Fruit fly (Drosophila melanogaster): ENCODE measurements around the gene trv.
A peak's percentile ranks its signal among the peaks of the same experiment; 100 is the strongest.

trv gene

dm6 chr3R:27990651-27991050, 35.8 kb upstream of the trv start, which contains the start of gene CG4815:
Gene CG4815 (minus strand): TSS chr3R:27990751.
- TF ChIP-seq CG4496 (GFP tag; IDR thresholded peaks at IDR 0.05): no peak
- TF ChIP-seq CG12605 (GFP tag; IDR thresholded peaks at IDR 0.05): no peak
- TF ChIP-seq CG32121 (GFP tag; IDR thresholded peaks at IDR 0.05): no peak
- TF ChIP-seq Pif1A (GFP tag; optimal IDR thresholded peaks at IDR 0.05): no peak
- no peak for TF ChIP-seq CG34367 (tag; optimal IDR thresholded peaks at IDR 0.05)

DNA sequence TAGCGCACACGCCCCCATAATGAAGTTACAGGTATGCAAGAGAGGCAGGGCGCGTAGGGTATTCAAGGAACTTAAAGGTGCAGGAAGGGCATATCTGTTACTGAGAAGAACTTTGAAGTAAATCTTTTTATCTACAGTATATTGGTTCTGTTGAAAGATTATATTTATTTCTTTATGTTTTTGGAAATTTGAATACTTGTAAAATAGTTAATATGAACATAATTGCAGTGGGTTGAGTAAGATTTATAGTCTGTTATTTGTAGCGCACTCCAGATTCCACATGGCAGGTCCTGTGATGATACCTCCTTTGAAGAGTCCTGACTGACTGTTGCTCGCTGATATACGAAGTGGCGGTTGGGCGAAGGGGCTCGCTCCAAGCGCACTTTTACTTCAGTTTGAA, 22.4 kb upstream of the trv start:
- TF ChIP-seq rn (GFP tag; IDR thresholded peaks at IDR 0.05): no peak
- no peak for TF ChIP-seq CG9948 (tag; optimal IDR thresholded peaks at IDR 0.05)
- TF ChIP-seq CG8301 (tag; optimal IDR thresholded peaks at IDR 0.05): no peak
- no peak for TF ChIP-seq CG15710 (tag; optimal IDR thresholded peaks at IDR 0.05)
- TF ChIP-seq CG8159 (tag; optimal IDR thresholded peaks at IDR 0.05): peak; percentile 7

DNA sequence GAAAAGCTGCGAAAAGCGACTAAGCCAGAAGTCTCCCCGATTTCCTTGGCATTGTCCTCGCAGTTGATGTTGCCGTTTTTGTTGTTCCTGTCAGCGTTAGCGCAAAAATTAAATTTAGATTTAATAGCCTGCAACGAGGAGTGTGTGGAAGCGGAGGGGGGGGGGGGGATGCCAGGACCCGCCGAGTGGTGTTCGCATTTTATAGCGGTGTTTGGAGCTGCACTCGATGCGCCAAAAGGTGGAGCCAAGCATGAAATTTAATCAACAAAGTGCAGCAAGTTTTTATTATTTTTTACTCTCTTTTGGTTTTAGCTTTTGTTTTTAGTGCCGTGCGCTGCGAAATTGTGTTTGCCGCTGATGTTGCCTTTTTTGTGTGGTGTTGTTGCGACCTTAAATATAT, 11.4 kb upstream of the trv start:
- TF ChIP-seq CG12605 (GFP tag; IDR thresholded peaks at IDR 0.05): no peak
- TF ChIP-seq Pif1B (GFP tag; optimal IDR thresholded peaks at IDR 0.05): no peak
- TF ChIP-seq CG32121 (GFP tag; IDR thresholded peaks at IDR 0.05): no peak
- no peak for TF ChIP-seq CG8159 (tag; optimal IDR thresholded peaks at IDR 0.05)
- no peak for TF ChIP-seq rn (GFP tag; IDR thresholded peaks at IDR 0.05)
- no peak for TF ChIP-seq Ets98B (GFP tag; IDR thresholded peaks at IDR 0.05)
- TF ChIP-seq D1 (tag; optimal IDR thresholded peaks at IDR 0.05): no peak
- no peak for TF ChIP-seq fd96Ca (GFP tag; IDR thresholded peaks at IDR 0.05)
- no peak for TF ChIP-seq Pif1A (GFP tag; optimal IDR thresholded peaks at IDR 0.05)
- no peak for TF ChIP-seq CG8301 (tag; optimal IDR thresholded peaks at IDR 0.05)
- no peak for TF ChIP-seq CG17806 (tag; optimal IDR thresholded peaks at IDR 0.05)
- no peak for TF ChIP-seq Snoo (tag; optimal IDR thresholded peaks at IDR 0.05)
- TF ChIP-seq CG4496 (GFP tag; IDR thresholded peaks at IDR 0.05): no peak
- TF ChIP-seq CG14655 (GFP tag; optimal IDR thresholded peaks at IDR 0.05): no peak
- TF ChIP-seq CG9948 (tag; optimal IDR thresholded peaks at IDR 0.05): no peak

dm6 chr3R:28019795-28020194, 6.6 kb upstream of the trv start:
- no peak for TF ChIP-seq CG32121 (GFP tag; IDR thresholded peaks at IDR 0.05)
- no peak for TF ChIP-seq EcR (GFP tag; optimal IDR thresholded peaks at IDR 0.05)
- no peak for TF ChIP-seq Pif1B (GFP tag; optimal IDR thresholded peaks at IDR 0.05)
- TF ChIP-seq CG17806 (tag; optimal IDR thresholded peaks at IDR 0.05): no peak
- TF ChIP-seq Snoo (tag; optimal IDR thresholded peaks at IDR 0.05): no peak
- no peak for TF ChIP-seq CG8301 (tag; optimal IDR thresholded peaks at IDR 0.05)
- TF ChIP-seq rn (GFP tag; IDR thresholded peaks at IDR 0.05): no peak
- no peak for TF ChIP-seq CG12605 (GFP tag; IDR thresholded peaks at IDR 0.05)
- no peak for TF ChIP-seq gl (tag; optimal IDR thresholded peaks at IDR 0.05)
- no peak for TF ChIP-seq CG14655 (GFP tag; optimal IDR thresholded peaks at IDR 0.05)
- TF ChIP-seq CG34367 (tag; optimal IDR thresholded peaks at IDR 0.05): no peak
- TF ChIP-seq Ets98B (GFP tag; IDR thresholded peaks at IDR 0.05): no peak
- no peak for TF ChIP-seq CG8159 (tag; optimal IDR thresholded peaks at IDR 0.05)
- TF ChIP-seq CG4496 (GFP tag; IDR thresholded peaks at IDR 0.05): no peak
- TF ChIP-seq CG10348 (GFP tag; IDR thresholded peaks at IDR 0.05): no peak
- no peak for TF ChIP-seq D1 (tag; optimal IDR thresholded peaks at IDR 0.05)
- TF ChIP-seq CG13204 (GFP tag; optimal IDR thresholded peaks at IDR 0.05): no peak
- TF ChIP-seq CG9948 (tag; optimal IDR thresholded peaks at IDR 0.05): no peak
- TF ChIP-seq CG15710 (tag; optimal IDR thresholded peaks at IDR 0.05): no peak
- no peak for TF ChIP-seq fd96Ca (GFP tag; IDR thresholded peaks at IDR 0.05)

DNA sequence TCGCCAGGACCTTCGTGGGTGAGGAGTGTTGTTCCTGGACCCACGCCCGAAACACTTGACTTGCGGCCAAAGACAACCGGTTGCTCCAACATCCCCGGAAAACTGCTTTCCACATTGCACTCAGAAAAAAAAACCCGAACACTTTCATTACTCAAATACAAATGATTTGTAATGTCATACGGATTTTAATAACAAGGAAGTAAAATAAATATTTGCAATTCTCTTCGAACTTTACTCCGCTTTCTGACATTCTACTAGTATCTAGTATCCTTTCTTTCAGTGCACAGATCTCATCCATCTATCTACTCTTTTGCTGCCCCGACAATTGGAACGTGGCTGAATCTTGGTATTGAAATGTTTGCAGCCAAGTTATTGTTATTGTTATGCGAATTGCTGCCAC, 5.8 kb upstream of the trv start:
- TF ChIP-seq fd96Ca (GFP tag; IDR thresholded peaks at IDR 0.05) (no peak), CG9948 (tag; optimal IDR thresholded peaks at IDR 0.05) (no peak), CG15710 (tag; optimal IDR thresholded peaks at IDR 0.05) (no peak), CG34367 (tag; optimal IDR thresholded peaks at IDR 0.05) (no peak), EcR (GFP tag; optimal IDR thresholded peaks at IDR 0.05) (no peak), CG32121 (GFP tag; IDR thresholded peaks at IDR 0.05) (no peak), CG10348 (GFP tag; IDR thresholded peaks at IDR 0.05) (no peak), D1 (tag; optimal IDR thresholded peaks at IDR 0.05) (no peak), CG14655 (GFP tag; optimal IDR thresholded peaks at IDR 0.05) (no peak), Snoo (tag; optimal IDR thresholded peaks at IDR 0.05) (no peak), rn (GFP tag; IDR thresholded peaks at IDR 0.05) (no peak), CG12605 (GFP tag; IDR thresholded peaks at IDR 0.05) (no peak), CG8159 (tag; optimal IDR thresholded peaks at IDR 0.05) (no peak), CG13204 (GFP tag; optimal IDR thresholded peaks at IDR 0.05) (no peak), CG4496 (GFP tag; IDR thresholded peaks at IDR 0.05) (no peak), CG17806 (tag; optimal IDR thresholded peaks at IDR 0.05) (no peak), gl (tag; optimal IDR thresholded peaks at IDR 0.05) (no peak), Pif1A (GFP tag; optimal IDR thresholded peaks at IDR 0.05) (no peak)

DNA sequence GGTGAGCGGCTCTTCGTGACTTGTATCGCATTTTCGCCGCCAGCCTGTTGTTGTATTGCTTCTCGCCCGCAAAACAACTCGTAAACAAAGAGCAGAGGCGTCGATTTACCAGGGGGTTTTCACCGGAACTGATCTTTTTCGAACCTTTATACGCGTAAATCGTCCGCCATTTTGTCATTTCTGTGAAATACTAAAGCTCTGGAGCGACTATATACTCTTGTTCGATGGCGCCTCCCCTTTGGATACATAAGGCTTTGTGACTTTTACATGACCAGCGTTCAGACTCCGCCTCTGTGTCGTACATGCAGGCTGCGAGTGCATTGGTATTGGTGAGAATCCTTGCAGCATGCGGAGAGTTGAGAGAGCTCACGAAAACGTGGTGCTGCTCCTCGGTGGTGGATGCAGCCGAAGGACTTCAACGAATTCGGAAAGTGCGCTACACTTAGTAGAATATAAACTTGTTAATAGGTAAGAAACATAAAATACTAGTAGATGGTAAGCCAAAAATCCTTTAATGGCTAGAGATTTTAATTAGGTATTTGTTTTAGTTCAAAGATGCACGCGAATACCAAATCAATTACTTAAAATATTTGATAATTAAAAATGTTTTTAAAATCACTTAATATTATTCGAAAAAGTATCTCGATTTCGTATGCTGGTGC, 1.0 kb upstream of the trv start:
- TF ChIP-seq CG12605 (GFP tag; IDR thresholded peaks at IDR 0.05) (no peak), CG8301 (tag; optimal IDR thresholded peaks at IDR 0.05) (peak; percentile 23), CG4496 (GFP tag; IDR thresholded peaks at IDR 0.05) (peak; percentile 66; the same call in 2 of the 3 replicates), Pif1A (GFP tag; optimal IDR thresholded peaks at IDR 0.05) (peak; percentile 66), Snoo (tag; optimal IDR thresholded peaks at IDR 0.05) (no peak), CG9948 (tag; optimal IDR thresholded peaks at IDR 0.05) (peak; percentile 40), rn (GFP tag; IDR thresholded peaks at IDR 0.05) (no peak), CG13204 (GFP tag; optimal IDR thresholded peaks at IDR 0.05) (no peak), EcR (GFP tag; optimal IDR thresholded peaks at IDR 0.05) (no peak), fd96Ca (GFP tag; IDR thresholded peaks at IDR 0.05) (peak; percentile 64; the same call in 1 of the 3 replicates), gl (tag; optimal IDR thresholded peaks at IDR 0.05) (no peak), CG34367 (tag; optimal IDR thresholded peaks at IDR 0.05) (peak; percentile 3), Pif1B (GFP tag; optimal IDR thresholded peaks at IDR 0.05) (peak; percentile 15), Ets98B (GFP tag; IDR thresholded peaks at IDR 0.05) (peak; percentile 39), CG8159 (tag; optimal IDR thresholded peaks at IDR 0.05) (peak; percentile 64), CG15710 (tag; optimal IDR thresholded peaks at IDR 0.05) (peak; percentile 49), CG17806 (tag; optimal IDR thresholded peaks at IDR 0.05) (peak; percentile 31), CG14655 (GFP tag; optimal IDR thresholded peaks at IDR 0.05) (peak; percentile 41), D1 (tag; optimal IDR thresholded peaks at IDR 0.05) (no peak), CG32121 (GFP tag; IDR thresholded peaks at IDR 0.05) (no peak)
